Worm (Caenorhabditis elegans) whole organism, young adult: ENCODE results near the gene atfs-1.

ENCODE experiments used
- B0035.1 ChIP-seq: sonication (generic microtip); optimal IDR thresholded peaks from 2 replicates; lab custom pipeline; 2016; ENCODE audit warnings: missing genetic modification characterization, mild to moderate bottlenecking, missing compliant biosample characterization, missing genotype, missing genetic modification reagents
- C17E4.6 ChIP-seq: fragments of 200-800 bp; sonication (Bioruptor generic); IDR thresholded peaks from 2 replicates; pipeline ENCODE4 v1.3.6; 2022; ENCODE audit warnings: missing genetic modification reagents, missing genetic modification characterization, missing compliant biosample characterization
- F37B4.10 ChIP-seq: fragments of 200-800 bp; sonication (Bioruptor generic); IDR thresholded peaks from 2 replicates; pipeline ENCODE4 v1.3.6; 2022; ENCODE audit warnings: missing genetic modification characterization, missing compliant biosample characterization
- F52B5.7 ChIP-seq: sonication (generic microtip); optimal IDR thresholded peaks from 2 replicates; lab custom pipeline; 2016; ENCODE audit warnings: mild to moderate bottlenecking, missing genetic modification characterization, missing compliant biosample characterization
- F55B11.4 ChIP-seq: sonication (generic microtip); optimal IDR thresholded peaks from 2 replicates; lab custom pipeline; 2016; ENCODE audit warnings: missing compliant biosample characterization, missing genetic modification characterization, borderline replicate concordance; ENCODE audit not compliant: insufficient read depth
- F57A8.1 ChIP-seq: fragments of 200-800 bp; sonication (Bioruptor generic); optimal IDR thresholded peaks from 2 replicates; lab custom pipeline; 2018; ENCODE audit warnings: mild to moderate bottlenecking, missing genetic modification characterization, moderate library complexity, missing compliant biosample characterization
- K11D2.4 ChIP-seq: fragments of 200-800 bp; sonication (Bioruptor generic); IDR thresholded peaks from 2 replicates; pipeline ENCODE4 v1.3.6; 2022; ENCODE audit warnings: missing genetic modification reagents, missing genetic modification characterization, missing compliant biosample characterization
- ZK185.1 ChIP-seq: sonication (generic microtip); optimal IDR thresholded peaks from 2 replicates; lab custom pipeline; 2016; ENCODE audit warnings: mild to moderate bottlenecking, missing genetic modification characterization, missing compliant biosample characterization; ENCODE audit not compliant: poor library complexity, severe bottlenecking
- atf-7 ChIP-seq: sonication (generic microtip); optimal IDR thresholded peaks from 2 replicates; lab custom pipeline; 2017; ENCODE audit warnings: mild to moderate bottlenecking, missing genetic modification characterization, missing compliant biosample characterization
- attf-3 ChIP-seq: fragments of 200-800 bp; sonication (Bioruptor generic); conservative IDR thresholded peaks from 2 replicates; pipeline ENCODE4 v1.3.6; 2022; ENCODE audit warnings: missing genetic modification reagents, missing genetic modification characterization, missing compliant biosample characterization
- bed-1 ChIP-seq: fragments of 200-800 bp; sonication (Bioruptor generic); IDR thresholded peaks from 2 replicates; pipeline ENCODE4 v1.3.6; 2022; ENCODE audit warnings: missing genetic modification reagents, missing genetic modification characterization, missing compliant biosample characterization
- ceh-27 ChIP-seq: fragments of 200-800 bp; sonication (Bioruptor generic); optimal IDR thresholded peaks from 2 replicates; lab custom pipeline; 2018; ENCODE audit warnings: mild to moderate bottlenecking, missing genetic modification characterization, moderate library complexity, missing compliant biosample characterization
- ceh-79 ChIP-seq: sonication (generic microtip); optimal IDR thresholded peaks from 2 replicates; lab custom pipeline; 2017; ENCODE audit warnings: mild to moderate bottlenecking, missing genetic modification characterization, missing compliant biosample characterization
- ceh-91 ChIP-seq: fragments of 200-800 bp; sonication (Bioruptor generic); IDR thresholded peaks from 2 replicates; pipeline ENCODE4 v1.3.6; 2022; ENCODE audit warnings: missing genetic modification reagents, missing genetic modification characterization, missing compliant biosample characterization
- dox-1 ChIP-seq: fragments of 200-800 bp; sonication (Bioruptor generic); IDR thresholded peaks from 2 replicates; pipeline ENCODE4 v1.3.6; 2022; ENCODE audit warnings: missing genetic modification reagents, missing genetic modification characterization, missing compliant biosample characterization
- egrh-3 ChIP-seq: fragments of 200-800 bp; sonication (Bioruptor generic); IDR thresholded peaks from 2 replicates; pipeline ENCODE4 v1.3.6; 2022; ENCODE audit warnings: missing genetic modification reagents, missing genetic modification characterization, missing compliant biosample characterization
- hlh-12 ChIP-seq: sonication (generic microtip); optimal IDR thresholded peaks from 2 replicates; lab custom pipeline; 2016; ENCODE audit warnings: missing genetic modification characterization, missing compliant biosample characterization
- hsf-1 ChIP-seq: fragments of 200-800 bp; sonication (Bioruptor generic); IDR thresholded peaks from 2 replicates; pipeline ENCODE4 v1.3.6; 2022; ENCODE audit warnings: missing genetic modification reagents, missing genetic modification characterization, missing compliant biosample characterization
- lin-26 ChIP-seq: fragments of 200-800 bp; sonication (Bioruptor generic); IDR thresholded peaks from 2 replicates; pipeline ENCODE4 v1.3.6; 2022; ENCODE audit warnings: missing genetic modification reagents, missing genetic modification characterization, missing compliant biosample characterization
- lsl-1 ChIP-seq: fragments of 200-800 bp; sonication (Bioruptor generic); optimal IDR thresholded peaks from 2 replicates; lab custom pipeline; 2018; ENCODE audit warnings: mild to moderate bottlenecking, missing genetic modification characterization, moderate library complexity, missing compliant biosample characterization
- madf-6 ChIP-seq: fragments of 200-800 bp; sonication (Bioruptor generic); IDR thresholded peaks from 2 replicates; pipeline ENCODE4 v1.3.6; 2022; ENCODE audit warnings: missing genetic modification reagents, missing genetic modification characterization, missing compliant biosample characterization
- mcd-1 ChIP-seq: fragments of 200-800 bp; sonication (Bioruptor generic); IDR thresholded peaks from 2 replicates; pipeline ENCODE4 v1.3.6; 2022; ENCODE audit warnings: missing genetic modification reagents, missing genetic modification characterization, missing compliant biosample characterization
- mes-4 ChIP-seq: sonication (generic microtip); optimal IDR thresholded peaks from 2 replicates; lab custom pipeline; 2016; ENCODE audit warnings: missing genotype, missing genetic modification characterization, missing compliant biosample characterization
- mxl-1 ChIP-seq: sonication (generic microtip); optimal IDR thresholded peaks from 2 replicates; lab custom pipeline; 2016; ENCODE audit warnings: missing genetic modification characterization, missing compliant biosample characterization
- nfya-2 ChIP-seq: fragments of 200-800 bp; sonication (Bioruptor generic); IDR thresholded peaks from 2 replicates; pipeline ENCODE4 v1.3.6; 2022; ENCODE audit warnings: missing genetic modification reagents, missing genetic modification characterization, missing compliant biosample characterization
- nfyb-1 ChIP-seq: fragments of 200-800 bp; sonication (Bioruptor generic); IDR thresholded peaks from 2 replicates; pipeline ENCODE4 v1.3.6; 2022; ENCODE audit warnings: missing genetic modification reagents, missing genetic modification characterization, missing compliant biosample characterization
- nhr-120 ChIP-seq: fragments of 200-800 bp; sonication (Bioruptor generic); IDR thresholded peaks from 2 replicates; pipeline ENCODE4 v1.3.6; 2022; ENCODE audit warnings: missing genetic modification characterization, missing compliant biosample characterization
- nhr-80 ChIP-seq: sonication (generic microtip); optimal IDR thresholded peaks from 2 replicates; lab custom pipeline; 2016; ENCODE audit warnings: missing genetic modification characterization, missing compliant biosample characterization
- pbrm-1 ChIP-seq: fragments of 200-800 bp; sonication (Bioruptor generic); IDR thresholded peaks from 2 replicates; pipeline ENCODE4 v1.3.6; 2022; ENCODE audit warnings: missing genetic modification reagents, missing genetic modification characterization, missing compliant biosample characterization
- rcor-1 ChIP-seq: fragments of 200-800 bp; sonication (Bioruptor generic); IDR thresholded peaks from 2 replicates; pipeline ENCODE4 v1.3.6; 2022; ENCODE audit warnings: missing genetic modification reagents, missing genetic modification characterization, missing compliant biosample characterization
- rpc-1 ChIP-seq, 2 experiments: fragments of 150-350 bp in 1 of 2; sonication (generic microtip) in 1 of 2; optimal IDR thresholded peaks; 2 replicates each; lab custom pipeline; 2014 to 2018; ENCODE audit warnings: missing biosample characterization in 1 of 2, missing genetic modification characterization in 1 of 2, missing genetic modification reagents in 1 of 2, missing genotype in 1 of 2
- sdz-38 ChIP-seq: sonication (generic microtip); optimal IDR thresholded peaks from 2 replicates; lab custom pipeline; 2016; ENCODE audit warnings: missing genotype, missing genetic modification characterization, missing compliant biosample characterization
- sea-2 ChIP-seq: fragments of 200-800 bp; sonication (Bioruptor generic); IDR thresholded peaks from 2 replicates; pipeline ENCODE4 v1.3.6; 2022; ENCODE audit warnings: missing genetic modification characterization, missing compliant biosample characterization
- snpc-1.3 ChIP-seq: sonication (generic microtip); optimal IDR thresholded peaks from 2 replicates; lab custom pipeline; 2017; ENCODE audit warnings: missing genetic modification characterization, mild to moderate bottlenecking, missing compliant biosample characterization, antibody characterized with exemption, moderate library complexity, missing genotype, missing genetic modification reagents; ENCODE audit not compliant: insufficient read depth
- snpc-4 ChIP-seq, 5 experiments: fragments of 150-350 bp in 1 of 5; sonication (generic microtip) in 4 of 5; optimal IDR thresholded peaks; 2 replicates each; lab custom pipeline; 2014 to 2018; ENCODE audit warnings: missing genetic modification characterization in 5 of 5, missing biosample characterization in 3 of 5, antibody characterized with exemption in 2 of 5, mild to moderate bottlenecking in 2 of 5, missing compliant biosample characterization in 2 of 5, missing genotype in 2 of 5, moderate library complexity in 2 of 5, missing genetic modification reagents in 1 of 5
- sptf-2 ChIP-seq: fragments of 200-800 bp; sonication (Bioruptor generic); optimal IDR thresholded peaks from 2 replicates; lab custom pipeline; 2018; ENCODE audit warnings: mild to moderate bottlenecking, missing genetic modification characterization, missing compliant biosample characterization
- tbp1 ChIP-seq: fragments of 200-800 bp; sonication (Bioruptor generic); optimal IDR thresholded peaks from 2 replicates; lab custom pipeline; 2018; ENCODE audit warnings: mild to moderate bottlenecking, missing genetic modification characterization, missing compliant biosample characterization
- tlf-1 ChIP-seq: fragments of 200-800 bp; sonication (Bioruptor generic); optimal IDR thresholded peaks from 2 replicates; lab custom pipeline; 2018; ENCODE audit warnings: mild to moderate bottlenecking, missing genetic modification characterization, missing compliant biosample characterization
- unc-62 ChIP-seq: fragments of 150-350 bp; optimal IDR thresholded peaks from 2 replicates; lab custom pipeline; 2014; ENCODE audit warnings: missing biosample characterization, missing genetic modification reagents, missing genetic modification characterization
- zfh-2 ChIP-seq: fragments of 200-800 bp; sonication (Bioruptor generic); conservative IDR thresholded peaks from 2 replicates; pipeline ENCODE4 v1.3.6; 2022; ENCODE audit warnings: missing genetic modification reagents, missing genetic modification characterization, missing compliant biosample characterization
- zim-3 ChIP-seq: sonication (generic microtip); optimal IDR thresholded peaks from 2 replicates; lab custom pipeline; 2017; ENCODE audit warnings: mild to moderate bottlenecking, missing genetic modification characterization, moderate library complexity, missing compliant biosample characterization
- ztf-22 ChIP-seq: fragments of 200-800 bp; sonication (Bioruptor generic); optimal IDR thresholded peaks from 2 replicates; lab custom pipeline; 2018; ENCODE audit warnings: mild to moderate bottlenecking, missing genetic modification characterization, moderate library complexity, missing compliant biosample characterization
- ztf-25 ChIP-seq: fragments of 200-800 bp; sonication (Bioruptor generic); IDR thresholded peaks from 2 replicates; pipeline ENCODE4 v1.3.6; 2022; ENCODE audit warnings: missing genetic modification reagents, missing genetic modification characterization, missing compliant biosample characterization
- ztf-28 ChIP-seq: fragments of 200-800 bp; sonication (Bioruptor generic); IDR thresholded peaks from 2 replicates; pipeline ENCODE4 v1.3.6; 2022; ENCODE audit warnings: missing genetic modification reagents, missing genetic modification characterization, missing compliant biosample characterization
- ztf-3 ChIP-seq: fragments of 200-800 bp; sonication (Bioruptor generic); optimal IDR thresholded peaks from 2 replicates; lab custom pipeline; 2018; ENCODE audit warnings: mild to moderate bottlenecking, missing genetic modification characterization, missing compliant biosample characterization

The atfs-1 gene

DNA sequence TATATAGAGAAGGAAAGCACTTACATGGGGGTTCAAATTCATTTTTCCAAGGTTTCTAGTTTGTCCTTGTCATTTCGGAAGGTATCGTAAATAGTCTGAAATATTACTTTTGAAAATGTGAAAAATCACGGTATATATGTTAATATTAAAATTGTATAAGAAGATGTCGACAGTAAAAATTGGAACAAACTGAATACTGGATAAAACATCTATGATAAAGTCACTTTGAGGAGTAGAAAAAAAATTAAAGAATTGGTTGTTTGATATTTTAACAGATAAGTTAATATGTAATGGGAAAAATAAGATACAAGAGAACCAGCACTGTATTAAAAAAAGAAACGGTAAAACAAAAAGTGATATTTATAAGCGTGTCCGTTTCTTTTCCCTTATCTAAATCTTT lies 32.9 kb downstream of the atfs-1 start, which contains the start of gene nep-21:
Gene nep-21 (minus strand): TSS at position 101 of the 400 bp plus-strand sequence.
- TF ChIP-seq ztf-3 (GFP tag; lab: Kevin White, UChicago), result no peak
- no peak for TF ChIP-seq zfh-2 (GFP tag; lab: Robert Waterston, UW)
- TF ChIP-seq ztf-25 (GFP tag; lab: Robert Waterston, UW), result no peak
- no peak for TF ChIP-seq F37B4.10 (GFP tag; lab: Robert Waterston, UW)
- TF ChIP-seq C17E4.6 (GFP tag; lab: Robert Waterston, UW), result no peak
- no peak for TF ChIP-seq hsf-1 (GFP tag; lab: Robert Waterston, UW)
- no peak for TF ChIP-seq lsl-1 (GFP tag; lab: Kevin White, UChicago)
- TF ChIP-seq ceh-27 (GFP tag; lab: Kevin White, UChicago), result no peak
- no peak for TF ChIP-seq attf-3 (GFP tag; lab: Robert Waterston, UW)
- no peak for TF ChIP-seq hlh-12
- TF ChIP-seq B0035.1, result no peak

ce11 chrV:14230788-14231583 lies 37.5 kb downstream of the atfs-1 start:
- no peak for TF ChIP-seq zim-3
- peak; percentile 55 for TF ChIP-seq rpc-1 (optimal IDR thresholded peaks at IDR 0.05; lab: Kevin White, UChicago)
- TF ChIP-seq rpc-1 (tag; optimal IDR thresholded peaks at IDR 0.05; lab: Kevin White, UChicago), result peak; percentile 80
- no peak for TF ChIP-seq nhr-120 (GFP tag; lab: Robert Waterston, UW)
- TF ChIP-seq tbp1, result peak; percentile 88
- no peak for TF ChIP-seq mes-4 (tag; lab: Kevin White, UChicago)
- TF ChIP-seq C17E4.6 (GFP tag; lab: Robert Waterston, UW), result no peak
- no peak for TF ChIP-seq nhr-80 (tag; lab: Kevin White, UChicago)
- TF ChIP-seq sdz-38 (tag; lab: Kevin White, UChicago), result no peak
- peak; percentile 61; the same call in 1 of the 2 replicates for TF ChIP-seq pbrm-1 (GFP tag; lab: Robert Waterston, UW)
- TF ChIP-seq rcor-1, result no peak
- TF ChIP-seq ztf-22 (GFP tag; lab: Kevin White, UChicago), result no peak
- TF ChIP-seq ceh-91 (GFP tag; lab: Robert Waterston, UW), result no peak
- peak; percentile 73; the same call in 1 of the 2 replicates for TF ChIP-seq lin-26 (GFP tag; lab: Robert Waterston, UW)
- no peak for TF ChIP-seq F55B11.4 (tag; lab: Kevin White, UChicago)
- TF ChIP-seq K11D2.4 (GFP tag; lab: Robert Waterston, UW), result no peak
- no peak for TF ChIP-seq ceh-79 (tag; lab: Kevin White, UChicago)
- TF ChIP-seq egrh-3, result no peak
- no peak for TF ChIP-seq bed-1 (GFP tag; lab: Robert Waterston, UW)
- TF ChIP-seq hlh-12, result no peak
- TF ChIP-seq ztf-28 (GFP tag; lab: Robert Waterston, UW), result no peak
- TF ChIP-seq ZK185.1, result no peak
- no peak for TF ChIP-seq attf-3 (GFP tag; lab: Robert Waterston, UW)
- no peak for TF ChIP-seq atf-7
- no peak for TF ChIP-seq sea-2 (GFP tag; lab: Robert Waterston, UW)
- peak; percentile 39; the same call in 1 of the 2 replicates for TF ChIP-seq madf-6 (GFP tag; lab: Robert Waterston, UW)
- TF ChIP-seq nfyb-1 (GFP tag; lab: Robert Waterston, UW), result no peak
- no peak for TF ChIP-seq mcd-1
- no peak for TF ChIP-seq sptf-2 (GFP tag; lab: Kevin White, UChicago)
- peak; percentile 54 for TF ChIP-seq snpc-1.3 (tag; lab: Kevin White, UChicago)
- TF ChIP-seq snpc-4 (GFP tag; optimal IDR thresholded peaks at IDR 0.05; lab: Kevin White, UChicago), result peak; percentile 0
- peak in 1 of 4 experiments; percentile 12 for TF ChIP-seq snpc-4 (tag; optimal IDR thresholded peaks at IDR 0.05; lab: Kevin White, UChicago)
- TF ChIP-seq mxl-1 (tag; lab: Kevin White, UChicago), result peak; percentile 7
- TF ChIP-seq nfya-2 (GFP tag; lab: Robert Waterston, UW), result no peak
- no peak for TF ChIP-seq F52B5.7 (tag; lab: Kevin White, UChicago)
- TF ChIP-seq F57A8.1 (GFP tag; lab: Kevin White, UChicago), result no peak
- TF ChIP-seq tlf-1 (GFP tag; lab: Kevin White, UChicago), result no peak
- no peak for TF ChIP-seq dox-1
- TF ChIP-seq unc-62 (GFP tag; lab: Kevin White, UChicago), result no peak
